Worm (Caenorhabditis elegans): Measurements from ENCODE around the gene set-6.

DNA sequence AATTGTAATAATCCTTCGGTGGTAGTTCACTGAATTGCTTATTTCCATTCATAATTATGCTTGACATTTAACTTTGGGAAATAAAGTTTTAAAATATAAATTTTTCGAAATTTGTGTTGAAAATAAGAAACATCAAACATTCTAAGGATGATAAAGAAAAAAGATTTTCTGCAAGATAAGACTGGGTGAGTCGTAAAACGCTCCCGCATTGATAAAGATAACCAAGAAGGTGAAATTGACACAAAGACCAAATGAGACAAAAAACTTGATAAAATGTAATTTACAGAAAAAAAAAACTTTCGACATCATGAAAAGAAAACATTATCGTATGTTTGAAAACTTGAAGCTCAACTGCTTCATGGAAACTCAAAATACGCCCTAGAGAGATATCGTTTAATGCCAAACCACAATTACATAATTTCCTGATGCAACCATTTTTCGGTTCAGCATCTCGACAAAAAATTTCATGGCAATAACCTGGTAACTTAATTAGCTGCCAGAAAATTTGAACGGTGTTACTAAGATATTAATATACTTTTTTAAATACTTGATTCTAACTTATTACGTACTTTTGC lies 6.4 kb downstream of the set-6 start:
- TF ChIP-seq ceh-9 (tag; optimal IDR thresholded peaks at IDR 0.05) (no peak), pqm-1 (tag; optimal IDR thresholded peaks at IDR 0.05) (no peak), pha-4 (tag; optimal IDR thresholded peaks at IDR 0.05) (no peak), nhr-11 (tag; optimal IDR thresholded peaks at IDR 0.05) (no peak), K09A11.1 (tag; optimal IDR thresholded peaks at IDR 0.05; ENCODE audit: insufficient read depth) (no peak), eyg-1 (tag; optimal IDR thresholded peaks at IDR 0.05) (no peak), dmd-4 (tag; optimal IDR thresholded peaks at IDR 0.05; ENCODE audit: borderline replicate concordance) (no peak), pat-9 (tag; optimal IDR thresholded peaks at IDR 0.05) (no peak)
